Fruit fly (Drosophila melanogaster) Kc167 (cell line): Measurements from ENCODE around the gene CG31055.

ENCODE experiments used
- Myc ChIP-seq: fragments of >200 bp; optimal IDR thresholded peaks from 2 replicates; lab custom pipeline; 2017; ENCODE audit warnings: missing external identifiers
- h ChIP-seq: fragments of >200 bp; optimal IDR thresholded peaks from 3 replicates; lab custom pipeline; 2018; ENCODE audit warnings: missing external identifiers
- insv ChIP-seq: fragments of >200 bp; optimal IDR thresholded peaks from 3 replicates; lab custom pipeline; 2018; ENCODE audit warnings: missing external identifiers
- psq ChIP-seq: fragments of >200 bp; optimal IDR thresholded peaks from 2 replicates; lab custom pipeline; 2017; ENCODE audit warnings: missing external identifiers

dm6 chr3R:27706581-27707181 lies 18.7 kb upstream of the CG31055 start, which contains the start of the genes CROT and CG12877:
- TF ChIP-seq h (lab: Kevin White, UChicago) (no peak), Myc (lab: Kevin White, UChicago) (no peak), psq (lab: Kevin White, UChicago) (no peak), insv (no peak)
